Worm (Caenorhabditis elegans): ENCODE results near the gene Y54G2A.52.
A peak's percentile ranks its signal among the peaks of the same experiment; 100 is the strongest.

Gene Y54G2A.52

ce11 chrIV:2775992-2776630 is 22.4 kb downstream of the Y54G2A.52 start:
- peak; percentile 31 for TF ChIP-seq nfya-1 (tag; optimal IDR thresholded peaks at IDR 0.05)
- peak; percentile 58 for TF ChIP-seq ceh-31 (tag; optimal IDR thresholded peaks at IDR 0.05)
- peak; percentile 72 for TF ChIP-seq hlh-30 (tag; optimal IDR thresholded peaks at IDR 0.05; ENCODE audit: insufficient read depth)
- peak; percentile 2 for TF ChIP-seq tbx-2 (tag; optimal IDR thresholded peaks at IDR 0.05)
- peak; percentile 33 for TF ChIP-seq ceh-34 (tag; optimal IDR thresholded peaks at IDR 0.05)
- TF ChIP-seq pqm-1 (tag; optimal IDR thresholded peaks at IDR 0.05) = no peak
- no peak for TF ChIP-seq unc-3 (GFP tag; conservative IDR thresholded peaks at IDR 0.05)
- no peak for TF ChIP-seq unc-3 (tag; optimal IDR thresholded peaks at IDR 0.05)
- peak; percentile 61 for TF ChIP-seq rnt-1 (tag; optimal IDR thresholded peaks at IDR 0.05)
- TF ChIP-seq T23F11.4 (GFP tag; optimal IDR thresholded peaks at IDR 0.05) = no peak
- TF ChIP-seq ceh-18 (tag; optimal IDR thresholded peaks at IDR 0.05) = peak; percentile 57
- TF ChIP-seq unc-55 (GFP tag; optimal IDR thresholded peaks at IDR 0.05) = peak; percentile 6
- peak; percentile 2 for TF ChIP-seq hlh-8 (tag; optimal IDR thresholded peaks at IDR 0.05)
- peak; percentile 14 for TF ChIP-seq sox-4 (tag; optimal IDR thresholded peaks at IDR 0.05)
- peak; percentile 32 for TF ChIP-seq ceh-19 (GFP tag; optimal IDR thresholded peaks at IDR 0.05)
- no peak for TF ChIP-seq elt-2 (tag; optimal IDR thresholded peaks at IDR 0.05)

ce11 chrIV:2774500-2774899 is 24.0 kb downstream of the Y54G2A.52 start:
- TF ChIP-seq lin-11 (tag; optimal IDR thresholded peaks at IDR 0.05) (no peak), tbx-2 (tag; optimal IDR thresholded peaks at IDR 0.05) (no peak), hlh-8 (tag; optimal IDR thresholded peaks at IDR 0.05) (no peak), nfya-1 (tag; optimal IDR thresholded peaks at IDR 0.05) (peak; percentile 30), dve-1 (tag; optimal IDR thresholded peaks at IDR 0.05) (no peak), gmeb-2 (tag; optimal IDR thresholded peaks at IDR 0.05) (no peak), eyg-1 (tag; optimal IDR thresholded peaks at IDR 0.05) (no peak), ceh-31 (tag; optimal IDR thresholded peaks at IDR 0.05) (peak; percentile 60), hlh-30 (tag; optimal IDR thresholded peaks at IDR 0.05; ENCODE audit: insufficient read depth) (peak; percentile 91), ceh-18 (tag; optimal IDR thresholded peaks at IDR 0.05) (peak; percentile 62), ceh-19 (GFP tag; optimal IDR thresholded peaks at IDR 0.05) (peak; percentile 35), F13H6.1 (tag; optimal IDR thresholded peaks at IDR 0.05) (peak; percentile 13), ets-4 (tag; optimal IDR thresholded peaks at IDR 0.05) (peak; percentile 12), K02D7.2 (tag; optimal IDR thresholded peaks at IDR 0.05) (no peak)

ce11 chrIV:2773382-2773979 is 25.0 kb downstream of the Y54G2A.52 start:
- no peak for TF ChIP-seq nfya-1 (tag; optimal IDR thresholded peaks at IDR 0.05)
- TF ChIP-seq hlh-13 (GFP tag; optimal IDR thresholded peaks at IDR 0.05) = no peak
- peak; percentile 69 for TF ChIP-seq hlh-30 (tag; optimal IDR thresholded peaks at IDR 0.05; ENCODE audit: insufficient read depth)
- TF ChIP-seq C08G9.2 (tag; optimal IDR thresholded peaks at IDR 0.05) = no peak
- TF ChIP-seq ceh-48 (tag; optimal IDR thresholded peaks at IDR 0.05) = no peak

ce11 chrIV:2772209-2772851 is 26.2 kb downstream of the Y54G2A.52 start:
- no peak for TF ChIP-seq ceh-19 (GFP tag; optimal IDR thresholded peaks at IDR 0.05)
- peak; percentile 58 for TF ChIP-seq hlh-30 (tag; optimal IDR thresholded peaks at IDR 0.05; ENCODE audit: insufficient read depth)

- no peak for TF ChIP-seq pax-1 (tag; optimal IDR thresholded peaks at IDR 0.05)
- no peak for TF ChIP-seq zip-5 (tag; optimal IDR thresholded peaks at IDR 0.05)
- no peak for TF ChIP-seq fkh-6 (tag; optimal IDR thresholded peaks at IDR 0.05)
- no peak for TF ChIP-seq ets-4 (tag; optimal IDR thresholded peaks at IDR 0.05)
- TF ChIP-seq ceh-48 (tag; optimal IDR thresholded peaks at IDR 0.05) = no peak
- no peak for TF ChIP-seq hlh-8 (tag; optimal IDR thresholded peaks at IDR 0.05)
- TF ChIP-seq tbx-2 (tag; optimal IDR thresholded peaks at IDR 0.05) = no peak
- TF ChIP-seq ceh-30 (tag; optimal IDR thresholded peaks at IDR 0.05) = no peak
- no peak for TF ChIP-seq odd-2 (tag; optimal IDR thresholded peaks at IDR 0.05)
- TF ChIP-seq hlh-15 (tag; optimal IDR thresholded peaks at IDR 0.05) = no peak
- no peak for TF ChIP-seq K02D7.2 (tag; optimal IDR thresholded peaks at IDR 0.05)
These were observed 26.8 kb downstream of the Y54G2A.52 start, which contains the start of gene Y54G2A.11 for ce11 chrIV:2771692-2772091. Gene Y54G2A.11 (minus strand): TSS chrIV:2771792.

Data from whole organism, late embryonic.